Worm (Caenorhabditis elegans): ENCODE data around the gene dcr-1.

Gene dcr-1

ce11 chrIII:8105771-8106170 lies 25.7 kb upstream of the dcr-1 start (continued):
- TF ChIP-seq nhr-179 (tag; optimal IDR thresholded peaks at IDR 0.05) (no peak), zim-3 (tag; optimal IDR thresholded peaks at IDR 0.05) (no peak), dpl-1 (GFP tag; optimal IDR thresholded peaks at IDR 0.05) (no peak)

- TF ChIP-seq hrde-1 (tag; optimal IDR thresholded peaks at IDR 0.05; ENCODE audit: borderline replicate concordance) = no peak
- TF ChIP-seq tbp1 (GFP tag; optimal IDR thresholded peaks at IDR 0.05) = peak; percentile 49
- no peak for TF ChIP-seq sea-2 (GFP tag; IDR thresholded peaks at IDR 0.05)
- peak; percentile 94 for TF ChIP-seq ceh-91 (GFP tag; IDR thresholded peaks at IDR 0.05)
- no peak for TF ChIP-seq nhr-90 (tag; optimal IDR thresholded peaks at IDR 0.05)
- TF ChIP-seq F49E8.2 (tag; optimal IDR thresholded peaks at IDR 0.05; ENCODE audit: insufficient read depth) = peak; percentile 69
- TF ChIP-seq ceh-40 (GFP tag; IDR thresholded peaks at IDR 0.05) = no peak
- TF ChIP-seq B0035.1 (tag; optimal IDR thresholded peaks at IDR 0.05) = no peak
- TF ChIP-seq mel-28 (tag; optimal IDR thresholded peaks at IDR 0.05; ENCODE audit: borderline replicate concordance) = no peak
- TF ChIP-seq bed-2 (GFP tag; IDR thresholded peaks at IDR 0.05) = no peak
- TF ChIP-seq nhr-80 (tag; optimal IDR thresholded peaks at IDR 0.05) = peak; percentile 10
- no peak for TF ChIP-seq egl-18 (GFP tag; IDR thresholded peaks at IDR 0.05)
- no peak for TF ChIP-seq F37B4.10 (GFP tag; IDR thresholded peaks at IDR 0.05)
- TF ChIP-seq ztf-28 (GFP tag; IDR thresholded peaks at IDR 0.05) = no peak
- TF ChIP-seq snpc-1.3 (tag; optimal IDR thresholded peaks at IDR 0.05; ENCODE audit: insufficient read depth) = no peak
- TF ChIP-seq F39B2.1 (GFP tag; IDR thresholded peaks at IDR 0.05) = no peak
- TF ChIP-seq Y95B8A.8 (GFP tag; IDR thresholded peaks at IDR 0.05) = peak; percentile 55; the same call in 1 of the 2 replicates
- no peak; the same call in none of the 2 replicates for TF ChIP-seq ekl-4 (GFP tag; IDR thresholded peaks at IDR 0.05)
- TF ChIP-seq hmg-1.2 (GFP tag; IDR thresholded peaks at IDR 0.05) = peak; percentile 63; the same call in 1 of the 2 replicates
- TF ChIP-seq sdz-38 (tag; optimal IDR thresholded peaks at IDR 0.05) = no peak
- no peak for TF ChIP-seq dpff-1 (tag; optimal IDR thresholded peaks at IDR 0.05)
- peak; percentile 65 for TF ChIP-seq pbrm-1 (GFP tag; IDR thresholded peaks at IDR 0.05)
- TF ChIP-seq lin-26 (GFP tag; IDR thresholded peaks at IDR 0.05) = no peak
- TF ChIP-seq B0336.3 (GFP tag; IDR thresholded peaks at IDR 0.05) = peak; percentile 52; the same call in 1 of the 2 replicates
- TF ChIP-seq lir-1 (GFP tag; conservative IDR thresholded peaks at IDR 0.05) = no peak
- TF ChIP-seq attf-6 (GFP tag; IDR thresholded peaks at IDR 0.05) = no peak
- no peak for TF ChIP-seq die-1 (tag; optimal IDR thresholded peaks at IDR 0.05)
- TF ChIP-seq tbx-9 (tag; optimal IDR thresholded peaks at IDR 0.05; ENCODE audit: borderline replicate concordance) = no peak
- no peak for TF ChIP-seq let-526 (GFP tag; IDR thresholded peaks at IDR 0.05)
- TF ChIP-seq snpc-1.1 (tag; optimal IDR thresholded peaks at IDR 0.05; ENCODE audit: insufficient read depth) = peak; percentile 24
- TF ChIP-seq Y56A3A.18 (GFP tag; IDR thresholded peaks at IDR 0.05) = no peak
- TF ChIP-seq nfya-1 (tag; optimal IDR thresholded peaks at IDR 0.05; ENCODE audit: borderline replicate concordance, insufficient read depth) = no peak
- TF ChIP-seq F57A8.1 (GFP tag; optimal IDR thresholded peaks at IDR 0.05) = no peak
- no peak for TF ChIP-seq ceh-58 (GFP tag; IDR thresholded peaks at IDR 0.05)
- no peak for TF ChIP-seq rec-8 (tag; optimal IDR thresholded peaks at IDR 0.05)
- TF ChIP-seq madf-3 (GFP tag; IDR thresholded peaks at IDR 0.05) = peak; percentile 86
- peak; percentile 95 for TF ChIP-seq F33H1.4 (GFP tag; IDR thresholded peaks at IDR 0.05)
- TF ChIP-seq ztf-18 (tag; optimal IDR thresholded peaks at IDR 0.05) = peak; percentile 8
- peak; percentile 94 for TF ChIP-seq dpl-1 (GFP tag; optimal IDR thresholded peaks at IDR 0.05)
- no peak for TF ChIP-seq akir-1 (GFP tag; optimal IDR thresholded peaks at IDR 0.05)
- no peak for TF ChIP-seq lag-1 (GFP tag; IDR thresholded peaks at IDR 0.05)
- TF ChIP-seq lsl-1 (GFP tag; optimal IDR thresholded peaks at IDR 0.05) = peak; percentile 80
- TF ChIP-seq mes-4 (tag; optimal IDR thresholded peaks at IDR 0.05) = no peak
- no peak for TF ChIP-seq lin-40 (tag; optimal IDR thresholded peaks at IDR 0.05)
- TF ChIP-seq nhr-120 (GFP tag; IDR thresholded peaks at IDR 0.05) = no peak
Observed at ce11 chrIII:8100960-8101359, 20.9 kb upstream of the dcr-1 start, which contains the start of gene plk-1. plk-1 (plus strand) TSS chrIII:8101348.

All from whole organism, young adult.